Worm (Caenorhabditis elegans) whole organism, midembryonic: ENCODE results near the gene nep-11.

ENCODE experiments used
- T22C8.4 ChIP-seq: fragments of 200-800 bp; sonication (Bioruptor generic); IDR thresholded peaks from 2 replicates; pipeline ENCODE4 v1.3.6; 2022; ENCODE audit warnings: missing genetic modification characterization, missing compliant biosample characterization
- cog-1 ChIP-seq: sonication (generic microtip); optimal IDR thresholded peaks from 2 replicates; lab custom pipeline; 2016; ENCODE audit warnings: missing genetic modification characterization, missing compliant biosample characterization
- flt-1 ChIP-seq: fragments of 200-800 bp; sonication (Bioruptor generic); IDR thresholded peaks from 2 replicates; pipeline ENCODE4 v1.3.6; 2022; ENCODE audit warnings: missing genetic modification characterization, missing compliant biosample characterization
- klf-2 ChIP-seq: fragments of 200-800 bp; sonication (Bioruptor generic); conservative IDR thresholded peaks from 2 replicates; pipeline ENCODE4 v1.3.6; 2022; ENCODE audit warnings: missing genetic modification reagents, missing genetic modification characterization, missing compliant biosample characterization
- med-1 ChIP-seq: sonication (generic microtip); optimal IDR thresholded peaks from 2 replicates; lab custom pipeline; 2017; ENCODE audit warnings: missing genetic modification characterization, mild to moderate bottlenecking, missing compliant biosample characterization, antibody characterized with exemption, missing genetic modification reagents; ENCODE audit not compliant: insufficient read depth
- ref-1 ChIP-seq: fragments of 200-800 bp; sonication (Bioruptor generic); conservative IDR thresholded peaks from 2 replicates; pipeline ENCODE4 v1.3.6; 2022; ENCODE audit warnings: missing genetic modification reagents, missing genetic modification characterization, missing compliant biosample characterization
- tab-1 ChIP-seq: fragments of 200-800 bp; sonication (Bioruptor generic); IDR thresholded peaks from 2 replicates; pipeline ENCODE4 v1.3.6; 2022; ENCODE audit warnings: missing genetic modification characterization, missing compliant biosample characterization
- ztf-23 ChIP-seq: fragments of 200-800 bp; sonication (Bioruptor generic); IDR thresholded peaks from 2 replicates; pipeline ENCODE4 v1.3.6; 2022; ENCODE audit warnings: missing genetic modification reagents, missing genetic modification characterization, missing compliant biosample characterization
- ztf-29 ChIP-seq: fragments of 200-800 bp; sonication (Bioruptor generic); IDR thresholded peaks from 2 replicates; pipeline ENCODE4 v1.3.6; 2022; ENCODE audit warnings: missing genetic modification reagents, missing genetic modification characterization, missing compliant biosample characterization

Gene nep-11

ce11 chrII:3375302-3375701, 50.0 kb downstream of the nep-11 start:
- TF ChIP-seq klf-2 (GFP tag; lab: Robert Waterston, UW), result no peak
- TF ChIP-seq med-1 (GFP tag; lab: Kevin White, UChicago), result no peak
- no peak for TF ChIP-seq flt-1 (GFP tag; lab: Robert Waterston, UW)
- no peak for TF ChIP-seq ref-1
- no peak for TF ChIP-seq tab-1 (GFP tag; lab: Robert Waterston, UW)
- no peak for TF ChIP-seq T22C8.4
- no peak for TF ChIP-seq cog-1 (tag; lab: Kevin White, UChicago)
- TF ChIP-seq ztf-23 (GFP tag; lab: Robert Waterston, UW), result no peak
- no peak for TF ChIP-seq ztf-29 (GFP tag; lab: Robert Waterston, UW)

- TF ChIP-seq klf-2 (GFP tag; lab: Robert Waterston, UW), result no peak
- no peak for TF ChIP-seq ztf-23 (GFP tag; lab: Robert Waterston, UW)
Observed at ce11 chrII:3374779-3375178, 50.6 kb downstream of the nep-11 start, which contains the start of gene bath-10. bath-10 (plus strand) TSS chrII:3375079.

ce11 chrII:3373875-3374274, 51.5 kb downstream of the nep-11 start:
- TF ChIP-seq ref-1 (no peak), med-1 (GFP tag; lab: Kevin White, UChicago) (no peak), T22C8.4 (no peak), ztf-29 (GFP tag; lab: Robert Waterston, UW) (no peak), cog-1 (tag; lab: Kevin White, UChicago) (no peak), ztf-23 (GFP tag; lab: Robert Waterston, UW) (no peak), tab-1 (GFP tag; lab: Robert Waterston, UW) (no peak), flt-1 (GFP tag; lab: Robert Waterston, UW) (no peak), klf-2 (GFP tag; lab: Robert Waterston, UW) (no peak)

ce11 chrII:3371010-3371409, 54.3 kb downstream of the nep-11 start, which contains the start of gene bath-23:
bath-23 (plus strand) TSS chrII:3371310.
- TF ChIP-seq flt-1 (GFP tag; lab: Robert Waterston, UW), result no peak
- no peak for TF ChIP-seq cog-1 (tag; lab: Kevin White, UChicago)
- no peak for TF ChIP-seq med-1 (GFP tag; lab: Kevin White, UChicago)
- TF ChIP-seq ref-1, result no peak
- TF ChIP-seq ztf-23 (GFP tag; lab: Robert Waterston, UW), result no peak
- TF ChIP-seq tab-1 (GFP tag; lab: Robert Waterston, UW), result no peak
